Worm (Caenorhabditis elegans) whole organism, mixed stage, embryonic: Measurements from ENCODE around the gene clec-137.

Experiments
- blmp-1 ChIP-seq: fragments of 150-350 bp; optimal IDR thresholded peaks from 2 replicates; lab custom pipeline; 2014; ENCODE audit warnings: missing biosample characterization, missing genetic modification characterization
- ces-1 ChIP-seq: fragments of 150-350 bp; optimal IDR thresholded peaks from 2 replicates; lab custom pipeline; 2014; ENCODE audit warnings: missing biosample characterization, missing genetic modification reagents, missing genetic modification characterization
- elt-1 ChIP-seq: sonication (generic microtip); optimal IDR thresholded peaks from 2 replicates; lab custom pipeline; 2017; ENCODE audit warnings: missing genetic modification characterization, mild to moderate bottlenecking, missing compliant biosample characterization, antibody characterized with exemption, moderate library complexity, borderline replicate concordance; ENCODE audit not compliant: insufficient read depth
- lin-13 ChIP-seq: fragments of 150-350 bp; optimal IDR thresholded peaks from 2 replicates; lab custom pipeline; 2014; ENCODE audit warnings: missing biosample characterization, missing genetic modification characterization
- lin-32 ChIP-seq: fragments of 200-800 bp; sonication (Bioruptor generic); optimal IDR thresholded peaks from 2 replicates; lab custom pipeline; 2018; ENCODE audit warnings: mild to moderate bottlenecking, missing genetic modification characterization, missing compliant biosample characterization
- lsy-2 ChIP-seq: fragments of 150-350 bp; optimal IDR thresholded peaks from 2 replicates; lab custom pipeline; 2014; ENCODE audit warnings: missing biosample characterization, missing genetic modification characterization
- mep-1 ChIP-seq: fragments of 150-350 bp; optimal IDR thresholded peaks from 2 replicates; lab custom pipeline; 2017; ENCODE audit warnings: missing biosample characterization, missing genetic modification reagents, missing genetic modification characterization, inconsistent platforms
- nhr-2 ChIP-seq: fragments of 150-350 bp; optimal IDR thresholded peaks from 2 replicates; lab custom pipeline; 2014; ENCODE audit warnings: missing biosample characterization, missing genetic modification characterization
- nhr-237 ChIP-seq: fragments of 150-350 bp; optimal IDR thresholded peaks from 2 replicates; lab custom pipeline; 2014; ENCODE audit warnings: missing biosample characterization, missing genetic modification characterization
- pha-4 ChIP-seq: fragments of 150-350 bp; optimal IDR thresholded peaks from 2 replicates; lab custom pipeline; 2018; ENCODE audit warnings: missing biosample characterization, missing genetic modification reagents, missing genetic modification characterization
- snpc-4 ChIP-seq: fragments of 150-350 bp; optimal IDR thresholded peaks from 2 replicates; lab custom pipeline; 2014; ENCODE audit warnings: missing biosample characterization, missing genetic modification characterization
- unc-39 ChIP-seq: fragments of 150-350 bp; optimal IDR thresholded peaks from 2 replicates; lab custom pipeline; 2014; ENCODE audit warnings: missing biosample characterization, missing genetic modification characterization
- unc-62 ChIP-seq: fragments of 150-350 bp; optimal IDR thresholded peaks from 2 replicates; lab custom pipeline; 2014; ENCODE audit warnings: missing biosample characterization, missing genetic modification reagents, missing genetic modification characterization
- ztf-11 ChIP-seq: fragments of 150-350 bp; optimal IDR thresholded peaks from 2 replicates; lab custom pipeline; 2014; ENCODE audit warnings: missing biosample characterization, missing genetic modification characterization

ce11 chrII:4608073-4608472, 9.8 kb downstream of the clec-137 start, which contains the start of gene F35D11.3:
- TF ChIP-seq unc-39 (tag; lab: Kevin White, UChicago) = no peak
- TF ChIP-seq unc-62 (GFP tag; lab: Kevin White, UChicago) = no peak
- TF ChIP-seq mep-1 (tag; lab: Kevin White, UChicago) = no peak
- TF ChIP-seq snpc-4 (tag; lab: Kevin White, UChicago) = no peak
- no peak for TF ChIP-seq nhr-237 (tag; lab: Kevin White, UChicago)
- no peak for TF ChIP-seq elt-1
- no peak for TF ChIP-seq ztf-11 (tag; lab: Kevin White, UChicago)
- TF ChIP-seq ces-1 = no peak
- TF ChIP-seq pha-4 = no peak
- TF ChIP-seq lsy-2 (tag; lab: Kevin White, UChicago) = no peak
- no peak for TF ChIP-seq blmp-1 (tag; lab: Kevin White, UChicago)
- no peak for TF ChIP-seq lin-13
- no peak for TF ChIP-seq lin-32 (GFP tag; lab: Kevin White, UChicago)
- TF ChIP-seq nhr-2 (tag; lab: Kevin White, UChicago) = no peak
